Fruit fly (Drosophila melanogaster) whole organism, embryonic: ENCODE measurements around the gene stg.

Experiments used
- ATbp ChIP-seq: fragments of 200-800 bp; sonication (Bioruptor generic); optimal IDR thresholded peaks from 2 replicates; lab custom pipeline; 2017; ENCODE audit warnings: missing biosample characterization, mild to moderate bottlenecking, missing genetic modification characterization, missing genetic modification reagents
- Aef1 ChIP-seq: fragments of 200-800 bp; sonication (Bioruptor generic); IDR thresholded peaks from 3 replicates; pipeline ENCODE4 v1.3.6; 2022; ENCODE audit warnings: missing biosample characterization, missing genetic modification characterization
- Atf6 ChIP-seq: fragments of 200-800 bp; sonication (Bioruptor generic); IDR thresholded peaks from 2 replicates; pipeline ENCODE4 v1.3.6; 2022; ENCODE audit warnings: missing biosample characterization, missing genetic modification characterization
- B-H2 ChIP-seq: fragments of 200-800 bp; sonication (Bioruptor generic); optimal IDR thresholded peaks from 2 replicates; lab custom pipeline; 2018; ENCODE audit warnings: missing biosample characterization, mild to moderate bottlenecking, missing genetic modification characterization
- CG10209 ChIP-seq: fragments of 200-800 bp; sonication (Bioruptor generic); optimal IDR thresholded peaks from 3 replicates; lab custom pipeline; 2017; ENCODE audit warnings: missing biosample characterization, mild to moderate bottlenecking, missing genetic modification characterization, missing genetic modification reagents
- CG13624 ChIP-seq: fragments of 200-800 bp; sonication (Bioruptor generic); optimal IDR thresholded peaks from 2 replicates; lab custom pipeline; 2016; ENCODE audit warnings: missing biosample characterization, missing genetic modification characterization
- CG14667 ChIP-seq: fragments of 200-800 bp; sonication (Bioruptor generic); IDR thresholded peaks from 2 replicates; pipeline ENCODE4 v1.3.6; 2022; ENCODE audit warnings: missing biosample characterization, missing genetic modification characterization
- CG15011 ChIP-seq: fragments of 200-800 bp; sonication (Bioruptor generic); optimal IDR thresholded peaks from 3 replicates; lab custom pipeline; 2018; ENCODE audit warnings: missing biosample characterization, mild to moderate bottlenecking, missing genetic modification characterization
- CG18619 ChIP-seq: fragments of 200-800 bp; sonication (Bioruptor generic); optimal IDR thresholded peaks from 3 replicates; lab custom pipeline; 2017; ENCODE audit warnings: missing biosample characterization, mild to moderate bottlenecking, missing genetic modification characterization
- CG18764 ChIP-seq: fragments of 200-800 bp; sonication (Bioruptor generic); optimal IDR thresholded peaks from 3 replicates; lab custom pipeline; 2016; ENCODE audit warnings: missing biosample characterization, missing genetic modification characterization
- CG30403 ChIP-seq: fragments of 200-800 bp; sonication (Bioruptor generic); optimal IDR thresholded peaks from 3 replicates; lab custom pipeline; 2016; ENCODE audit warnings: missing biosample characterization, missing genetic modification characterization
- CG31224 ChIP-seq: fragments of 200-800 bp; sonication (Bioruptor generic); IDR thresholded peaks from 2 replicates; pipeline ENCODE4 v1.3.6; 2022; ENCODE audit warnings: missing biosample characterization, missing genetic modification characterization
- CG31388 ChIP-seq: fragments of 200-800 bp; sonication (Bioruptor generic); optimal IDR thresholded peaks from 2 replicates; lab custom pipeline; 2016; ENCODE audit warnings: missing biosample characterization, missing genetic modification characterization
- CG34224 ChIP-seq: fragments of 200-800 bp; sonication (Bioruptor generic); IDR thresholded peaks from 3 replicates; pipeline ENCODE4 v1.3.6; 2022; ENCODE audit warnings: missing biosample characterization, missing genetic modification characterization; ENCODE audit not compliant: partially characterized antibody
- CG34376 ChIP-seq: fragments of 200-800 bp; sonication (Bioruptor generic); optimal IDR thresholded peaks from 2 replicates; lab custom pipeline; 2018; ENCODE audit warnings: missing biosample characterization, mild to moderate bottlenecking, missing genetic modification characterization
- CG3726 ChIP-seq: fragments of 200-800 bp; sonication (Bioruptor generic); IDR thresholded peaks from 3 replicates; pipeline ENCODE4, ENCODE4 v1.3.6; 2022; ENCODE audit warnings: missing biosample characterization, missing genetic modification characterization
- CG4360 ChIP-seq: fragments of 200-800 bp; sonication (Bioruptor generic); IDR thresholded peaks from 2 replicates; pipeline ENCODE4 v1.3.6; 2022; ENCODE audit warnings: missing biosample characterization, missing genetic modification characterization
- CG9876 ChIP-seq: fragments of 200-800 bp; sonication (Bioruptor generic); optimal IDR thresholded peaks from 2 replicates; lab custom pipeline; 2016; ENCODE audit warnings: missing biosample characterization, missing genetic modification characterization
- CHES-1-like ChIP-seq: fragments of 200-800 bp; sonication (Bioruptor generic); optimal IDR thresholded peaks from 2 replicates; lab custom pipeline; 2016; ENCODE audit warnings: missing biosample characterization, missing genetic modification characterization
- Chrac-16 ChIP-seq: fragments of 200-800 bp; sonication (Bioruptor generic); optimal IDR thresholded peaks from 3 replicates; lab custom pipeline; 2016; ENCODE audit warnings: missing biosample characterization, missing genetic modification characterization
- Doc2 ChIP-seq: fragments of 200-800 bp; sonication (Bioruptor generic); IDR thresholded peaks from 2 replicates; pipeline ENCODE4 v1.3.6; 2022; ENCODE audit warnings: missing biosample characterization, missing genetic modification characterization
- E2f1 ChIP-seq: fragments of 200-800 bp; sonication (Bioruptor generic); IDR thresholded peaks from 2 replicates; pipeline ENCODE4 v1.3.6; 2022; ENCODE audit warnings: missing biosample characterization, missing genetic modification characterization
- Fer3 ChIP-seq: fragments of 200-800 bp; sonication (Bioruptor generic); optimal IDR thresholded peaks from 2 replicates; lab custom pipeline; 2018; ENCODE audit warnings: missing biosample characterization, mild to moderate bottlenecking, missing genetic modification characterization, moderate library complexity
- Hand ChIP-seq: fragments of 200-800 bp; sonication (Bioruptor generic); optimal IDR thresholded peaks from 2 replicates; lab custom pipeline; 2017; ENCODE audit warnings: mild to moderate bottlenecking, missing biosample characterization, missing genetic modification reagents, missing genetic modification characterization
- Hr78 ChIP-seq, 2 experiments: fragments of 200-800 bp in 1 of 2; fragments of >200 bp in 1 of 2; sonication (Bioruptor generic) in 1 of 2; optimal IDR thresholded peaks; 2 replicates each; lab custom pipeline; 2017 to 2019; ENCODE audit warnings: missing biosample characterization in 2 of 2, missing genetic modification characterization in 2 of 2, mild to moderate bottlenecking in 1 of 2, moderate library complexity in 1 of 2
- Lhr ChIP-seq: fragments of 200-800 bp; sonication (Bioruptor generic); optimal IDR thresholded peaks from 3 replicates; lab custom pipeline; 2017; ENCODE audit warnings: mild to moderate bottlenecking, missing biosample characterization, missing genetic modification reagents, missing genetic modification characterization
- Lim3 ChIP-seq: fragments of 200-800 bp; sonication (Bioruptor generic); IDR thresholded peaks from 2 replicates; pipeline ENCODE4 v1.3.6; 2022; ENCODE audit warnings: missing biosample characterization, missing genetic modification characterization
- MBD-R2 ChIP-seq: fragments of 200-800 bp; sonication (Bioruptor generic); IDR thresholded peaks from 2 replicates; pipeline ENCODE4 v1.3.6; 2022; ENCODE audit warnings: missing biosample characterization, missing genetic modification characterization
- Nf-YC ChIP-seq: fragments of 200-800 bp; optimal IDR thresholded peaks from 3 replicates; lab custom pipeline; 2019; ENCODE audit warnings: missing biosample characterization, mild to moderate bottlenecking, missing genetic modification characterization, moderate library complexity
- Ravus ChIP-seq: fragments of 200-800 bp; sonication (Bioruptor generic); IDR thresholded peaks from 2 replicates; pipeline ENCODE4 v1.3.6; 2022; ENCODE audit warnings: missing biosample characterization, missing genetic modification characterization
- Xrp1 ChIP-seq: fragments of 200-800 bp; sonication (Bioruptor generic); IDR thresholded peaks from 2 replicates; pipeline ENCODE4 v1.3.6; 2022; ENCODE audit warnings: missing biosample characterization, missing genetic modification characterization
- ara ChIP-seq: fragments of 200-800 bp; sonication (Bioruptor generic); IDR thresholded peaks from 2 replicates; pipeline ENCODE4 v1.3.6; 2022; ENCODE audit warnings: missing biosample characterization, missing genetic modification characterization
- ase ChIP-seq: fragments of 200-800 bp; sonication (Bioruptor generic); IDR thresholded peaks from 3 replicates; pipeline ENCODE4 v1.3.6; 2022; ENCODE audit warnings: missing biosample characterization, missing genetic modification characterization
- ash1 ChIP-seq: fragments of 200-800 bp; sonication (Bioruptor generic); optimal IDR thresholded peaks from 2 replicates; lab custom pipeline; 2018; ENCODE audit warnings: missing biosample characterization, mild to moderate bottlenecking, missing genetic modification characterization
- az2 ChIP-seq: fragments of 200-800 bp; sonication (Bioruptor generic); optimal IDR thresholded peaks from 3 replicates; lab custom pipeline; 2016; ENCODE audit warnings: missing biosample characterization, missing genetic modification characterization
- bowl ChIP-seq: fragments of 200-800 bp; sonication (Bioruptor generic); IDR thresholded peaks from 2 replicates; pipeline ENCODE4 v1.3.6; 2022; ENCODE audit warnings: missing biosample characterization, missing genetic modification characterization
- cas ChIP-seq: fragments of 200-800 bp; sonication (Bioruptor generic); IDR thresholded peaks from 2 replicates; pipeline ENCODE4 v1.3.6; 2022; ENCODE audit warnings: missing biosample characterization, missing genetic modification characterization
- chm ChIP-seq: fragments of 200-800 bp; sonication (Bioruptor generic); IDR thresholded peaks from 2 replicates; pipeline ENCODE4 v1.3.6; 2022; ENCODE audit warnings: missing biosample characterization, missing genetic modification characterization
- crc ChIP-seq: fragments of 200-800 bp; sonication (Bioruptor generic); optimal IDR thresholded peaks from 2 replicates; lab custom pipeline; 2016; ENCODE audit warnings: missing biosample characterization, missing genetic modification characterization
- fru ChIP-seq: fragments of >200 bp; optimal IDR thresholded peaks from 2 replicates; lab custom pipeline; 2017
- hth ChIP-seq: fragments of >200 bp; optimal IDR thresholded peaks from 2 replicates; lab custom pipeline; 2017; ENCODE audit warnings: inconsistent platforms
- kah ChIP-seq: fragments of 200-800 bp; sonication (Bioruptor generic); optimal IDR thresholded peaks from 2 replicates; lab custom pipeline; 2018; ENCODE audit warnings: missing biosample characterization, mild to moderate bottlenecking, missing genetic modification characterization
- ken ChIP-seq: fragments of 200-800 bp; sonication (Bioruptor generic); IDR thresholded peaks from 3 replicates; pipeline ENCODE4 v1.3.6; 2022; ENCODE audit warnings: missing biosample characterization, missing genetic modification characterization
- lab ChIP-seq: fragments of 200-800 bp; sonication (Bioruptor generic); optimal IDR thresholded peaks from 3 replicates; lab custom pipeline; 2017; ENCODE audit warnings: missing biosample characterization, missing genetic modification characterization, mild to moderate bottlenecking, moderate library complexity, missing genetic modification reagents
- nerfin-2 ChIP-seq: fragments of 200-800 bp; sonication (Bioruptor generic); IDR thresholded peaks from 2 replicates; pipeline ENCODE4 v1.3.6; 2022; ENCODE audit warnings: missing biosample characterization, missing genetic modification characterization; ENCODE audit not compliant: partially characterized antibody
- phol ChIP-seq: fragments of 200-800 bp; sonication (Bioruptor generic); optimal IDR thresholded peaks from 3 replicates; lab custom pipeline; 2018; ENCODE audit warnings: missing biosample characterization, mild to moderate bottlenecking, missing genetic modification characterization, moderate library complexity
- pnt ChIP-seq: fragments of 200-800 bp; sonication (Bioruptor generic); optimal IDR thresholded peaks from 3 replicates; lab custom pipeline; 2016; ENCODE audit warnings: missing biosample characterization, missing genetic modification characterization
- salm ChIP-seq: fragments of 200-800 bp; sonication (Bioruptor generic); optimal IDR thresholded peaks from 2 replicates; lab custom pipeline; 2018; ENCODE audit warnings: missing biosample characterization, mild to moderate bottlenecking, missing genetic modification characterization
- schlank ChIP-seq: fragments of 200-800 bp; sonication (Bioruptor generic); optimal IDR thresholded peaks from 2 replicates; lab custom pipeline; 2018; ENCODE audit warnings: missing biosample characterization, mild to moderate bottlenecking, missing genetic modification characterization
- so ChIP-seq: fragments of 200-800 bp; sonication (Bioruptor generic); IDR thresholded peaks from 3 replicates; pipeline ENCODE4 v1.3.6; 2022; ENCODE audit warnings: missing biosample characterization, missing genetic modification characterization
- stc ChIP-seq: fragments of 200-800 bp; sonication (Bioruptor generic); IDR thresholded peaks from 2 replicates; pipeline ENCODE4 v1.3.6; 2022; ENCODE audit warnings: missing biosample characterization, missing genetic modification characterization
- yki ChIP-seq: fragments of >200 bp; optimal IDR thresholded peaks from 3 replicates; lab custom pipeline; 2018
- zfh2 ChIP-seq: fragments of 200-800 bp; sonication (Bioruptor generic); optimal IDR thresholded peaks from 2 replicates; lab custom pipeline; 2016; ENCODE audit warnings: missing biosample characterization, missing genetic modification characterization

The stg gene

dm6 chr3R:29277009-29277408 lies 21.4 kb upstream of the stg start (continued):
- TF ChIP-seq Hr78 (GFP tag; optimal IDR thresholded peaks at IDR 0.05; lab: Kevin White, UChicago) = no peak
- TF ChIP-seq crc (GFP tag; lab: Kevin White, UChicago) = no peak
- TF ChIP-seq CG3726 (GFP tag; lab: Robert Waterston, UW) = no peak
- no peak for TF ChIP-seq CG34224 (GFP tag; lab: Robert Waterston, UW)
- no peak for TF ChIP-seq kah (GFP tag; lab: Kevin White, UChicago)
- no peak for TF ChIP-seq Atf6 (GFP tag; lab: Robert Waterston, UW)
- TF ChIP-seq Fer3 = no peak
- TF ChIP-seq CG15011 (GFP tag; lab: Kevin White, UChicago) = no peak
- TF ChIP-seq phol (tag; lab: Kevin White, UChicago) = peak; percentile 37
- TF ChIP-seq CG31224 (GFP tag; lab: Robert Waterston, UW) = no peak
- TF ChIP-seq Ravus (GFP tag; lab: Robert Waterston, UW) = no peak
- TF ChIP-seq chm = no peak
- peak; percentile 41; the same call in 1 of the 2 replicates for TF ChIP-seq Xrp1
- no peak for TF ChIP-seq CHES-1-like (GFP tag; lab: Kevin White, UChicago)
- no peak for TF ChIP-seq pnt
- TF ChIP-seq CG31388 (GFP tag; lab: Kevin White, UChicago) = no peak
- TF ChIP-seq Aef1 (GFP tag; lab: Robert Waterston, UW) = no peak
- no peak for TF ChIP-seq yki (lab: Kevin White, UChicago)
- TF ChIP-seq nerfin-2 (GFP tag; lab: Robert Waterston, UW) = no peak
- peak; percentile 24 for TF ChIP-seq CG30403 (GFP tag; lab: Kevin White, UChicago)
- TF ChIP-seq CG4360 = no peak
- peak; percentile 25 for TF ChIP-seq az2
- no peak for TF ChIP-seq CG9876 (GFP tag; lab: Kevin White, UChicago)
- no peak for TF ChIP-seq ash1 (GFP tag; lab: Kevin White, UChicago)
- peak; percentile 54 for TF ChIP-seq Chrac-16
- TF ChIP-seq Nf-YC = no peak
- TF ChIP-seq CG14667 (GFP tag; lab: Robert Waterston, UW) = no peak
- TF ChIP-seq lab = no peak
- no peak for TF ChIP-seq CG18764 (GFP tag; lab: Kevin White, UChicago)
- no peak for TF ChIP-seq ATbp (GFP tag; lab: Kevin White, UChicago)
- no peak for TF ChIP-seq Doc2 (GFP tag; lab: Robert Waterston, UW)
- no peak for TF ChIP-seq ken (GFP tag; lab: Robert Waterston, UW)
- TF ChIP-seq salm (tag; lab: Kevin White, UChicago) = no peak
- TF ChIP-seq CG10209 (GFP tag; lab: Kevin White, UChicago) = peak; percentile 11
- no peak for TF ChIP-seq schlank (tag; lab: Kevin White, UChicago)
- TF ChIP-seq MBD-R2 (GFP tag; lab: Robert Waterston, UW) = no peak
- no peak for TF ChIP-seq Hand (GFP tag; lab: Kevin White, UChicago)
- TF ChIP-seq B-H2 (GFP tag; lab: Kevin White, UChicago) = no peak
- TF ChIP-seq bowl (GFP tag; lab: Robert Waterston, UW) = no peak
- TF ChIP-seq cas = no peak
- no peak for TF ChIP-seq stc (GFP tag; lab: Robert Waterston, UW)
- TF ChIP-seq so (GFP tag; lab: Robert Waterston, UW) = no peak
- peak; percentile 34; the same call in 1 of the 2 replicates for TF ChIP-seq E2f1
- no peak for TF ChIP-seq zfh2
- TF ChIP-seq Lim3 (GFP tag; lab: Robert Waterston, UW) = no peak
- TF ChIP-seq ase = no peak
- TF ChIP-seq hth (lab: Kevin White, UChicago) = no peak
- no peak for TF ChIP-seq CG18619 (GFP tag; lab: Kevin White, UChicago)
- no peak for TF ChIP-seq fru (lab: Kevin White, UChicago)
- peak; percentile 56; the same call in 1 of the 2 replicates for TF ChIP-seq ara (GFP tag; lab: Robert Waterston, UW)
- TF ChIP-seq CG13624 (GFP tag; lab: Kevin White, UChicago) = no peak
- TF ChIP-seq CG34376 = no peak
- TF ChIP-seq Lhr (GFP tag; lab: Kevin White, UChicago) = no peak
